Worm (Caenorhabditis elegans): Measurements from ENCODE around the gene gpa-2.

Gene gpa-2

ce11 chrV:8348959-8349389, 21.8 kb upstream of the gpa-2 start (continued):
- peak; percentile 36 for TF ChIP-seq R02D3.7 (tag; optimal IDR thresholded peaks at IDR 0.05)
- TF ChIP-seq unc-62 (GFP tag; optimal IDR thresholded peaks at IDR 0.05) = peak; percentile 30

DNA sequence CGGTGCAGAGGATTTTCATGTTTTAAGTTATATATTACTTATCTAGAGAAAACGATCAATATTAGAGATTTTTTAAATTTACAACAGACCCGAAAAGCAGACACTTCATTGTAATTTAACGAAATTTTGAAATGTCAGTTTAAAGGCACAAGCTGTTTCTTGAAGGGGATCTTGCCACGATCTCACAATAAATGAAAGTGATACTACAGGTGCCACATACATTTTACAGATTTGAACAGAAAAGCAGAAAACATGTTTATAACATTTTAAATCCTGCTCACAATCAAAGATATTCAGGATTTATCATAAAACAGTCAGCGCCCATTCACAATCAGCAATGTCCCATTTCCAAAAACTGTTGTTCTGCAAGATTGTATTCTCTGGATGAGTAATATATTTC, 20.9 kb upstream of the gpa-2 start:
- no peak for TF ChIP-seq aly-2 (tag; optimal IDR thresholded peaks at IDR 0.05)
- no peak for TF ChIP-seq unc-39 (tag; optimal IDR thresholded peaks at IDR 0.05)
- TF ChIP-seq peb-1 (tag; optimal IDR thresholded peaks at IDR 0.05) = no peak
- no peak for TF ChIP-seq lsy-2 (tag; optimal IDR thresholded peaks at IDR 0.05)
- TF ChIP-seq alr-1 (tag; optimal IDR thresholded peaks at IDR 0.05) = no peak
- TF ChIP-seq lin-13 (GFP tag; optimal IDR thresholded peaks at IDR 0.05) = no peak
- TF ChIP-seq ceh-82 (tag; optimal IDR thresholded peaks at IDR 0.05) = no peak
- no peak for TF ChIP-seq zag-1 (tag; optimal IDR thresholded peaks at IDR 0.05)
- no peak for TF ChIP-seq nhr-25 (tag; optimal IDR thresholded peaks at IDR 0.05)
- no peak for TF ChIP-seq snpc-4 (tag; optimal IDR thresholded peaks at IDR 0.05)
- no peak for TF ChIP-seq nhr-77 (tag; optimal IDR thresholded peaks at IDR 0.05)
- TF ChIP-seq ceh-16 (tag; optimal IDR thresholded peaks at IDR 0.05) = no peak
- no peak for TF ChIP-seq elt-3 (tag; optimal IDR thresholded peaks at IDR 0.05)
- no peak for TF ChIP-seq gmeb-1 (tag; optimal IDR thresholded peaks at IDR 0.05)

DNA sequence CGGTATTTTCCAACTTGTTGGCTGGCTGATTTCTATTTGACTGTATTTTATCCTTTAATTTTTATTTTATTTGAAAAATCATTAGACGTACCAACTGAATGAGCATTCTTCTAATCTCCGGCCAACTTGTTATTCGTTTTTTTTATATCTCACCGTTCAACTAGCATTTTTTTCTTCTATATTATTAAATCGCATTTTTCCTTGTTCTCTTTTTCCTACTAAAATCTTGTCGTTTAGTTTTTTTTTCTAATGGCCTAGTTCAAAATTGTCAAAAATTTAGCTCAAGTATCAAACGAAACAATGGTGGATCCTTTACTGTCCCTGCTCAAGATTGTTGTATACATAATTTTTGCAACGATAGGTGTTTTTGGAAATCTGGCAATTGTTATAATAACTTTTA, 19.4 kb upstream of the gpa-2 start, which contains the start of gene srsx-22:
Gene srsx-22 (plus strand): TSS at position 301 of the 400 bp plus-strand sequence.
- TF ChIP-seq nhr-10 (tag; optimal IDR thresholded peaks at IDR 0.05) (no peak), R02D3.7 (tag; optimal IDR thresholded peaks at IDR 0.05) (no peak)

- no peak for TF ChIP-seq mbf-1 (tag; optimal IDR thresholded peaks at IDR 0.05)
- TF ChIP-seq dmd-4 (tag; optimal IDR thresholded peaks at IDR 0.05) = no peak
- no peak for TF ChIP-seq egl-27 (tag; optimal IDR thresholded peaks at IDR 0.05)
- TF ChIP-seq F13H6.1 (tag; optimal IDR thresholded peaks at IDR 0.05) = no peak
- TF ChIP-seq nhr-6 (tag; optimal IDR thresholded peaks at IDR 0.05) = no peak
- no peak for TF ChIP-seq ceh-82 (tag; optimal IDR thresholded peaks at IDR 0.05)
- no peak for TF ChIP-seq C34F6.9 (tag; optimal IDR thresholded peaks at IDR 0.05)
- no peak for TF ChIP-seq skn-1 (tag; optimal IDR thresholded peaks at IDR 0.05)
- TF ChIP-seq elt-3 (tag; optimal IDR thresholded peaks at IDR 0.05) = no peak
- no peak for TF ChIP-seq R02D3.7 (tag; optimal IDR thresholded peaks at IDR 0.05)
- TF ChIP-seq sma-9 (GFP tag; optimal IDR thresholded peaks at IDR 0.05) = no peak
- TF ChIP-seq sma-9 (tag; optimal IDR thresholded peaks at IDR 0.05) = no peak
- no peak for TF ChIP-seq nhr-25 (tag; optimal IDR thresholded peaks at IDR 0.05)
- TF ChIP-seq unc-55 (GFP tag; optimal IDR thresholded peaks at IDR 0.05) = no peak
- no peak for TF ChIP-seq ZK546.5 (tag; optimal IDR thresholded peaks at IDR 0.05)
Observed at ce11 chrV:8355435-8356212, 15.2 kb upstream of the gpa-2 start, which contains the start of gene mom-2. TSS of gene mom-2 (plus strand) at chrV:8355988.

ce11 chrV:8357756-8358155, 13.0 kb upstream of the gpa-2 start:
- TF ChIP-seq lsy-2 (tag; optimal IDR thresholded peaks at IDR 0.05) = no peak
- no peak for TF ChIP-seq mbf-1 (tag; optimal IDR thresholded peaks at IDR 0.05)
- TF ChIP-seq ceh-82 (tag; optimal IDR thresholded peaks at IDR 0.05) = no peak
- TF ChIP-seq elt-1 (tag; optimal IDR thresholded peaks at IDR 0.05) = no peak

DNA sequence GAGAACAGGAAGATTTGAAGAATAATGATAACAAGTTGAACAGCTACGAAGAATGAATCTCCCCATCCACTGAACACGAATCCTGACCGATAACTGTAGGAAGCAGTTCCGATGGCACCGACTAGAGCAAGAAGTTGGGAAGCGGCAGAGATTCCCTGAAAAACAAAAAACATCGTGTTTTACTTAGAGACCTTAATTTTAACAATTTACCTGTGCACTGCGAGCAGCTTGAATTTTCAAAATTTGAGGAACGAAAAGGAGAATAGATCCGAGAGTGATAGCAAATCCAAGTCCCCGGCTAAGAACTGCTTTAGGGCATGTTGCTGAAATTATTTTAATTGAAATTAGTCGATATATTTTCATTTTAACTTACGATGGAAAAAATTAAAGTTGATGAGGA, 12.1 kb upstream of the gpa-2 start:
- no peak for TF ChIP-seq zag-1 (tag; optimal IDR thresholded peaks at IDR 0.05)
- TF ChIP-seq lsy-2 (tag; optimal IDR thresholded peaks at IDR 0.05) = no peak
- no peak for TF ChIP-seq F13H6.1 (tag; optimal IDR thresholded peaks at IDR 0.05)
- no peak for TF ChIP-seq sma-9 (GFP tag; optimal IDR thresholded peaks at IDR 0.05)
- TF ChIP-seq sma-9 (tag; optimal IDR thresholded peaks at IDR 0.05) = no peak
- no peak for TF ChIP-seq mab-5 (tag; optimal IDR thresholded peaks at IDR 0.05)
- no peak for TF ChIP-seq nhr-23 (tag; optimal IDR thresholded peaks at IDR 0.05)
- no peak for TF ChIP-seq nhr-25 (tag; optimal IDR thresholded peaks at IDR 0.05)
- no peak for TF ChIP-seq crh-2 (tag; optimal IDR thresholded peaks at IDR 0.05)
- no peak for TF ChIP-seq lin-13 (GFP tag; optimal IDR thresholded peaks at IDR 0.05)
- TF ChIP-seq nhr-6 (tag; optimal IDR thresholded peaks at IDR 0.05) = no peak
- TF ChIP-seq Y55F3AM.14 (GFP tag; optimal IDR thresholded peaks at IDR 0.05) = no peak
- TF ChIP-seq ama-1 (optimal IDR thresholded peaks at IDR 0.05) = no peak
- TF ChIP-seq dmd-4 (tag; optimal IDR thresholded peaks at IDR 0.05) = no peak
- no peak for TF ChIP-seq skn-1 (tag; optimal IDR thresholded peaks at IDR 0.05)
- no peak for TF ChIP-seq elt-3 (tag; optimal IDR thresholded peaks at IDR 0.05)
- TF ChIP-seq mdl-1 (tag; optimal IDR thresholded peaks at IDR 0.05) = no peak
- TF ChIP-seq ztf-11 (tag; optimal IDR thresholded peaks at IDR 0.05) = no peak
- no peak for TF ChIP-seq sem-4 (tag; optimal IDR thresholded peaks at IDR 0.05)
- TF ChIP-seq ztf-1 (GFP tag; conservative IDR thresholded peaks at IDR 0.05) = no peak
- no peak for TF ChIP-seq unc-55 (GFP tag; optimal IDR thresholded peaks at IDR 0.05)
